Worm (Caenorhabditis elegans) whole organism, mixed stage, embryonic: ENCODE data around the gene srz-10.

Source experiments
- M03D4.4 ChIP-seq: sonication (generic microtip); optimal IDR thresholded peaks from 2 replicates; lab custom pipeline; 2017; ENCODE audit warnings: mild to moderate bottlenecking, missing genetic modification characterization, missing compliant biosample characterization
- bed-3 ChIP-seq: fragments of 200-800 bp; sonication (Bioruptor generic); optimal IDR thresholded peaks from 3 replicates; lab custom pipeline; 2018; ENCODE audit warnings: mild to moderate bottlenecking, missing genetic modification characterization, moderate library complexity, missing compliant biosample characterization
- ceh-39 ChIP-seq: fragments of 150-350 bp; optimal IDR thresholded peaks from 2 replicates; lab custom pipeline; 2014; ENCODE audit warnings: missing biosample characterization, missing genetic modification characterization
- ceh-43 ChIP-seq: fragments of 200-800 bp; sonication (Bioruptor generic); optimal IDR thresholded peaks from 2 replicates; lab custom pipeline; 2018; ENCODE audit warnings: mild to moderate bottlenecking, missing genetic modification characterization, moderate library complexity, missing compliant biosample characterization
- ceh-83 ChIP-seq: fragments of 200-800 bp; sonication (Bioruptor generic); optimal IDR thresholded peaks from 2 replicates; lab custom pipeline; 2018; ENCODE audit warnings: mild to moderate bottlenecking, missing genetic modification characterization, missing compliant biosample characterization
- ces-1 ChIP-seq: fragments of 150-350 bp; optimal IDR thresholded peaks from 2 replicates; lab custom pipeline; 2014; ENCODE audit warnings: missing biosample characterization, missing genetic modification reagents, missing genetic modification characterization
- cnd-1 ChIP-seq: fragments of 200-800 bp; sonication (Bioruptor generic); optimal IDR thresholded peaks from 2 replicates; lab custom pipeline; 2018; ENCODE audit warnings: mild to moderate bottlenecking, missing genetic modification characterization, missing compliant biosample characterization
- elt-3 ChIP-seq: fragments of 150-350 bp; optimal IDR thresholded peaks from 2 replicates; lab custom pipeline; 2014; ENCODE audit warnings: missing biosample characterization, missing genetic modification characterization
- ham-2 ChIP-seq: fragments of 200-800 bp; sonication (Bioruptor generic); optimal IDR thresholded peaks from 2 replicates; lab custom pipeline; 2018; ENCODE audit warnings: mild to moderate bottlenecking, missing genetic modification characterization, missing compliant biosample characterization
- hlh-1 ChIP-seq: fragments of 150-350 bp; optimal IDR thresholded peaks from 2 replicates; lab custom pipeline; 2014; ENCODE audit warnings: missing biosample characterization, missing genetic modification reagents, missing genetic modification characterization
- lin-13 ChIP-seq: fragments of 150-350 bp; optimal IDR thresholded peaks from 2 replicates; lab custom pipeline; 2014; ENCODE audit warnings: missing biosample characterization, missing genetic modification characterization
- lsy-2 ChIP-seq: fragments of 150-350 bp; optimal IDR thresholded peaks from 2 replicates; lab custom pipeline; 2014; ENCODE audit warnings: missing biosample characterization, missing genetic modification characterization
- mab-5 ChIP-seq: fragments of 150-350 bp; optimal IDR thresholded peaks from 2 replicates; lab custom pipeline; 2014; ENCODE audit warnings: missing biosample characterization, missing genetic modification characterization
- mep-1 ChIP-seq: fragments of 150-350 bp; optimal IDR thresholded peaks from 2 replicates; lab custom pipeline; 2017; ENCODE audit warnings: missing biosample characterization, missing genetic modification reagents, missing genetic modification characterization, inconsistent platforms
- mls-2 ChIP-seq: sonication (generic microtip); optimal IDR thresholded peaks from 2 replicates; lab custom pipeline; 2016; ENCODE audit warnings: mild to moderate bottlenecking, missing genetic modification characterization, moderate library complexity, missing compliant biosample characterization
- nhr-12 ChIP-seq: fragments of 150-350 bp; optimal IDR thresholded peaks from 2 replicates; lab custom pipeline; 2014; ENCODE audit warnings: missing biosample characterization, missing genetic modification characterization
- nhr-2 ChIP-seq: fragments of 150-350 bp; optimal IDR thresholded peaks from 2 replicates; lab custom pipeline; 2014; ENCODE audit warnings: missing biosample characterization, missing genetic modification characterization
- nhr-237 ChIP-seq: fragments of 150-350 bp; optimal IDR thresholded peaks from 2 replicates; lab custom pipeline; 2014; ENCODE audit warnings: missing biosample characterization, missing genetic modification characterization
- nhr-28 ChIP-seq: fragments of 150-350 bp; optimal IDR thresholded peaks from 2 replicates; lab custom pipeline; 2014; ENCODE audit warnings: missing biosample characterization, missing genetic modification characterization
- nhr-76 ChIP-seq: sonication (generic microtip); optimal IDR thresholded peaks from 2 replicates; lab custom pipeline; 2017; ENCODE audit warnings: missing biosample characterization, missing genetic modification characterization
- pha-4 ChIP-seq: fragments of 150-350 bp; optimal IDR thresholded peaks from 2 replicates; lab custom pipeline; 2018; ENCODE audit warnings: missing biosample characterization, missing genetic modification reagents, missing genetic modification characterization
- sem-2 ChIP-seq: fragments of 200-800 bp; sonication (Bioruptor generic); optimal IDR thresholded peaks from 2 replicates; lab custom pipeline; 2018; ENCODE audit warnings: mild to moderate bottlenecking, missing genetic modification characterization, missing compliant biosample characterization
- sptf-1 ChIP-seq: sonication (generic microtip); optimal IDR thresholded peaks from 2 replicates; lab custom pipeline; 2017; ENCODE audit warnings: mild to moderate bottlenecking, missing genetic modification characterization, moderate library complexity, missing compliant biosample characterization
- tbx-8 ChIP-seq: fragments of 200-800 bp; sonication (Bioruptor generic); optimal IDR thresholded peaks from 2 replicates; lab custom pipeline; 2018; ENCODE audit warnings: mild to moderate bottlenecking, missing genetic modification characterization, moderate library complexity, missing compliant biosample characterization
- unc-120 ChIP-seq: sonication (generic microtip); optimal IDR thresholded peaks from 2 replicates; lab custom pipeline; 2017; ENCODE audit warnings: missing genetic modification characterization, missing compliant biosample characterization; ENCODE audit not compliant: poor library complexity, severe bottlenecking
- unc-39 ChIP-seq: fragments of 150-350 bp; optimal IDR thresholded peaks from 2 replicates; lab custom pipeline; 2014; ENCODE audit warnings: missing biosample characterization, missing genetic modification characterization
- unc-62 ChIP-seq: fragments of 150-350 bp; optimal IDR thresholded peaks from 2 replicates; lab custom pipeline; 2014; ENCODE audit warnings: missing biosample characterization, missing genetic modification reagents, missing genetic modification characterization
- zip-8 ChIP-seq: fragments of 150-350 bp; optimal IDR thresholded peaks from 2 replicates; lab custom pipeline; 2014; ENCODE audit warnings: missing biosample characterization, missing genetic modification characterization
- ztf-11 ChIP-seq: fragments of 150-350 bp; optimal IDR thresholded peaks from 2 replicates; lab custom pipeline; 2014; ENCODE audit warnings: missing biosample characterization, missing genetic modification characterization

srz-10 gene

DNA sequence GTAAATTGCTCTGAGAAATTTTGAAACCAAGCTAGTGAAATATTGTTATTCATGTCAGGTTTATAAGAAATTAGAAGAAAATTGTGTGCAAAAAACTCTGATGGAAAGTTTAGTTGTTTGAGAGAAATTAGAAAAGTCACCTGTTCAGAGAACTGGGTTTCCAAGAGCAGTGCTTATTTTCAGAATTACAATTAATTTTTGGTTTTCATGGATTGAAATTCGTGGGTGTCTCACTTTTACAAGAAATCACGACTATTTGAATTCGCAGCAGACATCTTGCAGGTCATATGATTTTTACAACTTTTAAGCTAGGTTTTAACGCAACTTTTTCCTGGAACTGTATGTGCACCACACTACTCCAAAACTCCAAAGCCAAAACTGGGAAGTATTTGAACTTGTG, at the start of gene srz-10:
Gene srz-10, minus strand, starts transcription at position 88 of the 400 bp plus-strand sequence.
- no peak for TF ChIP-seq ztf-11 (tag; lab: Kevin White, UChicago)
- TF ChIP-seq nhr-12, result no peak
- TF ChIP-seq pha-4 (tag; lab: Kevin White, UChicago), result no peak
- TF ChIP-seq ceh-43 (GFP tag; lab: Kevin White, UChicago), result no peak
- TF ChIP-seq bed-3 (GFP tag; lab: Kevin White, UChicago), result no peak
- TF ChIP-seq ces-1 (GFP tag; lab: Kevin White, UChicago), result no peak
- TF ChIP-seq unc-62, result no peak
- TF ChIP-seq nhr-28 (tag; lab: Kevin White, UChicago), result no peak
- no peak for TF ChIP-seq mls-2
- TF ChIP-seq unc-39 (tag; lab: Kevin White, UChicago), result no peak
- TF ChIP-seq lin-13, result no peak
- TF ChIP-seq hlh-1 (tag; lab: Kevin White, UChicago), result no peak
- no peak for TF ChIP-seq nhr-76 (tag; lab: Kevin White, UChicago)
- no peak for TF ChIP-seq lsy-2 (tag; lab: Kevin White, UChicago)
- TF ChIP-seq cnd-1 (tag; lab: Kevin White, UChicago), result no peak
- no peak for TF ChIP-seq nhr-2 (tag; lab: Kevin White, UChicago)
- TF ChIP-seq mep-1 (tag; lab: Kevin White, UChicago), result no peak
- TF ChIP-seq mab-5 (tag; lab: Kevin White, UChicago), result no peak

- TF ChIP-seq nhr-76 (tag; lab: Kevin White, UChicago) (no peak), cnd-1 (tag; lab: Kevin White, UChicago) (no peak), mab-5 (tag; lab: Kevin White, UChicago) (no peak), unc-39 (tag; lab: Kevin White, UChicago) (no peak), unc-120 (tag; lab: Kevin White, UChicago) (no peak), ceh-39 (tag; lab: Kevin White, UChicago) (no peak), ham-2 (GFP tag; lab: Kevin White, UChicago) (no peak), tbx-8 (GFP tag; lab: Kevin White, UChicago) (no peak), hlh-1 (tag; lab: Kevin White, UChicago) (no peak), nhr-28 (tag; lab: Kevin White, UChicago) (no peak), pha-4 (tag; lab: Kevin White, UChicago) (no peak), lsy-2 (tag; lab: Kevin White, UChicago) (no peak), ceh-43 (GFP tag; lab: Kevin White, UChicago) (no peak), unc-62 (no peak), mls-2 (no peak)
Measured at ce11 chrV:15354648-15355047, 45.8 kb upstream of the srz-10 start, which contains the start of gene C29F3.7. C29F3.7 (plus strand) TSS chrV:15354901.

ce11 chrV:15352376-15352775, 43.5 kb upstream of the srz-10 start, which contains the start of gene srx-58:
srx-58 (plus strand) TSS chrV:15352676.
- no peak for TF ChIP-seq lin-13
- no peak for TF ChIP-seq mep-1 (tag; lab: Kevin White, UChicago)
- no peak for TF ChIP-seq ham-2 (GFP tag; lab: Kevin White, UChicago)
- TF ChIP-seq nhr-237 (tag; lab: Kevin White, UChicago), result no peak
- TF ChIP-seq zip-8 (tag; lab: Kevin White, UChicago), result no peak
- no peak for TF ChIP-seq sptf-1 (tag; lab: Kevin White, UChicago)
- TF ChIP-seq ztf-11 (tag; lab: Kevin White, UChicago), result no peak
- no peak for TF ChIP-seq unc-62
- TF ChIP-seq pha-4 (tag; lab: Kevin White, UChicago), result no peak
- no peak for TF ChIP-seq M03D4.4 (tag; lab: Kevin White, UChicago)
- TF ChIP-seq elt-3, result no peak

DNA sequence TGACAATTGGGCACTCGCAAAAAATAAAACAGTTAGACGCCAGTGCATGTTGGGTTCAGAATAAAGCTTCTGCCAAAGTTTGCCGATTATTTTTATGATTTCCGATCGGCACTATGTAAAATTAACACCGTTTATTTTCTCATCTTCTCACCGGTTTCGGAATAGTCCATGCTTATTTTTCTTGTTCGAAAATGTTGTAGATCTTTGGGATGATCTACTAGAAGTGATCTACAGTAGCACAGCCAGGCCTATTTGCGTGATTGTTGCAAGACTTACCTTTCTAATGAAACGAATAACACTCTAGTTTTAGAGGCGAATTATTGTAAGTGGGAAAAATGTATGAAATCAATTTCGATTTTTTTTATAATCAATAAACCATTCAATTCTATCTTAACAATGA, 41.7 kb upstream of the srz-10 start, which contains the start of gene clec-231:
Gene clec-231, minus strand, starts transcription at position 101 of the 400 bp plus-strand sequence.
- TF ChIP-seq ceh-83 (GFP tag; lab: Kevin White, UChicago), result no peak
- TF ChIP-seq ztf-11 (tag; lab: Kevin White, UChicago), result no peak

ce11 chrV:15349044-15349443, 40.1 kb upstream of the srz-10 start, which contains the start of gene clec-230:
clec-230 (minus strand) TSS chrV:15349144.
- TF ChIP-seq lsy-2 (tag; lab: Kevin White, UChicago), result no peak
- TF ChIP-seq ceh-43 (GFP tag; lab: Kevin White, UChicago), result no peak
- no peak for TF ChIP-seq sem-2 (GFP tag; lab: Kevin White, UChicago)
- no peak for TF ChIP-seq sptf-1 (tag; lab: Kevin White, UChicago)
